Fruit fly (Drosophila melanogaster) whole organism, embryonic: Measurements from ENCODE around the gene CG42852.

Source experiments
- B-H2 ChIP-seq: fragments of 200-800 bp; sonication (Bioruptor generic); optimal IDR thresholded peaks from 2 replicates; lab custom pipeline; 2018; ENCODE audit warnings: missing biosample characterization, mild to moderate bottlenecking, missing genetic modification characterization
- C15 ChIP-seq: fragments of 200-800 bp; sonication (Bioruptor generic); IDR thresholded peaks from 3 replicates; pipeline ENCODE4 v1.3.6; 2022; ENCODE audit warnings: missing biosample characterization, missing genetic modification characterization
- CG10431 ChIP-seq: fragments of 200-800 bp; sonication (Bioruptor generic); optimal IDR thresholded peaks from 3 replicates; lab custom pipeline; 2018; ENCODE audit warnings: missing biosample characterization, mild to moderate bottlenecking, missing genetic modification characterization
- CG10462 ChIP-seq: fragments of 200-800 bp; sonication (Bioruptor generic); optimal IDR thresholded peaks from 2 replicates; lab custom pipeline; 2016; ENCODE audit warnings: missing biosample characterization, missing genetic modification characterization
- CG11247 ChIP-seq: fragments of 200-800 bp; sonication (Bioruptor generic); IDR thresholded peaks from 2 replicates; pipeline ENCODE4 v1.3.6; 2022; ENCODE audit warnings: missing biosample characterization, missing genetic modification characterization
- CG11456 ChIP-seq: fragments of 200-800 bp; sonication (Bioruptor generic); IDR thresholded peaks from 3 replicates; pipeline ENCODE4 v1.3.6; 2022; ENCODE audit warnings: missing biosample characterization, missing genetic modification characterization
- CG14050 ChIP-seq: fragments of 200-800 bp; sonication (Bioruptor generic); IDR thresholded peaks from 3 replicates; pipeline ENCODE4 v1.3.6; 2022; ENCODE audit warnings: missing biosample characterization, missing genetic modification characterization
- CG15269 ChIP-seq: fragments of 200-800 bp; sonication (Bioruptor generic); optimal IDR thresholded peaks from 2 replicates; lab custom pipeline; 2018; ENCODE audit warnings: missing biosample characterization, mild to moderate bottlenecking, missing genetic modification characterization, moderate library complexity
- CG17829 ChIP-seq: fragments of 200-800 bp; optimal IDR thresholded peaks from 2 replicates; lab custom pipeline; 2019; ENCODE audit warnings: missing biosample characterization, mild to moderate bottlenecking, missing genetic modification characterization, moderate library complexity
- CG1792 ChIP-seq: fragments of 200-800 bp; sonication (Bioruptor generic); optimal IDR thresholded peaks from 2 replicates; lab custom pipeline; 2016; ENCODE audit warnings: missing biosample characterization, missing genetic modification characterization
- CG2712 ChIP-seq: fragments of 200-800 bp; optimal IDR thresholded peaks from 3 replicates; lab custom pipeline; 2019; ENCODE audit warnings: missing biosample characterization, mild to moderate bottlenecking, missing genetic modification characterization, moderate library complexity
- CG3163 ChIP-seq: fragments of 200-800 bp; sonication (Bioruptor generic); optimal IDR thresholded peaks from 3 replicates; lab custom pipeline; 2016; ENCODE audit warnings: missing biosample characterization, missing genetic modification characterization
- CG3281 ChIP-seq: fragments of 200-800 bp; sonication (Bioruptor generic); optimal IDR thresholded peaks from 3 replicates; lab custom pipeline; 2017; ENCODE audit warnings: missing biosample characterization, mild to moderate bottlenecking, missing genetic modification characterization
- CG3995 ChIP-seq: fragments of 200-800 bp; sonication (Bioruptor generic); optimal IDR thresholded peaks from 3 replicates; lab custom pipeline; 2016; ENCODE audit warnings: missing biosample characterization, missing genetic modification characterization
- CG4707 ChIP-seq: fragments of 200-800 bp; sonication (Bioruptor generic); optimal IDR thresholded peaks from 2 replicates; lab custom pipeline; 2018; ENCODE audit warnings: missing biosample characterization, mild to moderate bottlenecking, missing genetic modification characterization, moderate library complexity
- CG4730 ChIP-seq: fragments of 200-800 bp; sonication (Bioruptor generic); IDR thresholded peaks from 2 replicates; pipeline ENCODE4 v1.3.6; 2022; ENCODE audit warnings: missing biosample characterization, missing genetic modification characterization
- CG6854 ChIP-seq: fragments of 200-800 bp; sonication (Bioruptor generic); optimal IDR thresholded peaks from 3 replicates; lab custom pipeline; 2017; ENCODE audit warnings: missing biosample characterization, mild to moderate bottlenecking, missing genetic modification characterization
- CG7357 ChIP-seq: fragments of 200-800 bp; sonication (Bioruptor generic); IDR thresholded peaks from 3 replicates; pipeline ENCODE4 v1.3.6; 2022; ENCODE audit warnings: missing biosample characterization, missing genetic modification characterization
- CG7786 ChIP-seq: fragments of 200-800 bp; sonication (Bioruptor generic); optimal IDR thresholded peaks from 2 replicates; lab custom pipeline; 2016; ENCODE audit warnings: missing biosample characterization, missing genetic modification characterization
- CG8281 ChIP-seq: fragments of 200-800 bp; sonication (Bioruptor generic); optimal IDR thresholded peaks from 2 replicates; lab custom pipeline; 2018; ENCODE audit warnings: missing biosample characterization, mild to moderate bottlenecking, missing genetic modification characterization, moderate library complexity
- CG9797 ChIP-seq: fragments of 200-800 bp; sonication (Bioruptor generic); optimal IDR thresholded peaks from 3 replicates; lab custom pipeline; 2018; ENCODE audit warnings: missing biosample characterization, mild to moderate bottlenecking, missing genetic modification characterization
- CkIIα-i1 ChIP-seq: fragments of 200-800 bp; sonication (Bioruptor generic); IDR thresholded peaks from 2 replicates; pipeline ENCODE4 v1.3.6; 2022; ENCODE audit warnings: missing biosample characterization, missing genetic modification characterization
- Dbx ChIP-seq: fragments of 200-800 bp; sonication (Bioruptor generic); IDR thresholded peaks from 3 replicates; pipeline ENCODE4 v1.3.6; 2022; ENCODE audit warnings: missing biosample characterization, missing genetic modification characterization
- Doc3 ChIP-seq: fragments of 200-800 bp; sonication (Bioruptor generic); IDR thresholded peaks from 3 replicates; pipeline ENCODE4 v1.3.6; 2022; ENCODE audit warnings: missing biosample characterization, missing genetic modification characterization; ENCODE audit not compliant: partially characterized antibody
- ERR ChIP-seq: fragments of 200-800 bp; sonication (Bioruptor generic); optimal IDR thresholded peaks from 2 replicates; lab custom pipeline; 2016; ENCODE audit warnings: missing biosample characterization, missing genetic modification characterization
- Fer3 ChIP-seq: fragments of 200-800 bp; sonication (Bioruptor generic); optimal IDR thresholded peaks from 2 replicates; lab custom pipeline; 2018; ENCODE audit warnings: missing biosample characterization, mild to moderate bottlenecking, missing genetic modification characterization, moderate library complexity
- GATAe ChIP-seq: fragments of 200-800 bp; sonication (Bioruptor generic); conservative IDR thresholded peaks from 2 replicates; pipeline ENCODE4 v1.3.6; 2022; ENCODE audit warnings: missing biosample characterization, missing genetic modification characterization
- HLH4C ChIP-seq: fragments of 200-800 bp; sonication (Bioruptor generic); IDR thresholded peaks from 3 replicates; pipeline ENCODE4 v1.3.6; 2022; ENCODE audit warnings: missing biosample characterization, missing genetic modification characterization; ENCODE audit not compliant: partially characterized antibody
- HLH54F ChIP-seq: fragments of 200-800 bp; sonication (Bioruptor generic); optimal IDR thresholded peaks from 3 replicates; lab custom pipeline; 2016; ENCODE audit warnings: missing biosample characterization, missing genetic modification characterization
- Lim3 ChIP-seq: fragments of 200-800 bp; sonication (Bioruptor generic); IDR thresholded peaks from 2 replicates; pipeline ENCODE4 v1.3.6; 2022; ENCODE audit warnings: missing biosample characterization, missing genetic modification characterization
- MESR4 ChIP-seq: fragments of 200-800 bp; sonication (Bioruptor generic); optimal IDR thresholded peaks from 2 replicates; lab custom pipeline; 2018; ENCODE audit warnings: missing biosample characterization, mild to moderate bottlenecking, missing genetic modification characterization, moderate library complexity
- Myb ChIP-seq: fragments of 200-800 bp; sonication (Bioruptor generic); optimal IDR thresholded peaks from 2 replicates; lab custom pipeline; 2016; ENCODE audit warnings: missing biosample characterization, missing genetic modification characterization
- Poxn ChIP-seq: fragments of 200-800 bp; sonication (Bioruptor generic); IDR thresholded peaks from 2 replicates; pipeline ENCODE4 v1.3.6; 2022; ENCODE audit warnings: missing biosample characterization, missing genetic modification characterization
- Taf1 ChIP-seq: fragments of 200-800 bp; sonication (Bioruptor generic); IDR thresholded peaks from 2 replicates; pipeline ENCODE4 v1.3.6; 2022; ENCODE audit warnings: missing biosample characterization, missing genetic modification characterization
- YL-1 ChIP-seq: fragments of 200-800 bp; sonication (Bioruptor generic); optimal IDR thresholded peaks from 3 replicates; lab custom pipeline; 2017; ENCODE audit warnings: missing biosample characterization, mild to moderate bottlenecking, missing genetic modification characterization
- amos ChIP-seq: fragments of 200-800 bp; sonication (Bioruptor generic); IDR thresholded peaks from 2 replicates; pipeline ENCODE4 v1.3.6; 2022; ENCODE audit warnings: missing biosample characterization, missing genetic modification characterization; ENCODE audit not compliant: partially characterized antibody
- ase ChIP-seq: fragments of 200-800 bp; sonication (Bioruptor generic); IDR thresholded peaks from 3 replicates; pipeline ENCODE4 v1.3.6; 2022; ENCODE audit warnings: missing biosample characterization, missing genetic modification characterization
- chif ChIP-seq, 2 experiments: fragments of 200-800 bp; sonication (Bioruptor generic); optimal IDR thresholded peaks; 3 replicates each; lab custom pipeline; 2016; ENCODE audit warnings: missing biosample characterization in 2 of 2, missing genetic modification characterization in 2 of 2
- emc ChIP-seq: fragments of 200-800 bp; sonication (Bioruptor generic); optimal IDR thresholded peaks from 2 replicates; lab custom pipeline; 2016; ENCODE audit warnings: missing biosample characterization, missing genetic modification characterization
- exex ChIP-seq: fragments of 200-800 bp; sonication (Bioruptor generic); optimal IDR thresholded peaks from 4 replicates; lab custom pipeline; 2018; ENCODE audit warnings: missing biosample characterization, mild to moderate bottlenecking, missing genetic modification characterization, moderate library complexity
- gce ChIP-seq: fragments of 200-800 bp; sonication (Bioruptor generic); IDR thresholded peaks from 3 replicates; pipeline ENCODE4 v1.3.6; 2022; ENCODE audit warnings: missing biosample characterization, missing genetic modification characterization
- insv ChIP-seq, 2 experiments: fragments of 200-800 bp; sonication (Bioruptor generic); optimal IDR thresholded peaks; 3 replicates each; lab custom pipeline; 2016 to 2018; ENCODE audit warnings: missing biosample characterization in 2 of 2, missing genetic modification characterization in 2 of 2
- jing ChIP-seq: fragments of 200-800 bp; sonication (Bioruptor generic); optimal IDR thresholded peaks from 2 replicates; lab custom pipeline; 2018; ENCODE audit warnings: missing biosample characterization, mild to moderate bottlenecking, missing genetic modification characterization
- lola ChIP-seq, 3 experiments: fragments of >200 bp in 2 of 3; fragments of 200-800 bp in 1 of 3; sonication (Bioruptor generic) in 1 of 3; optimal IDR thresholded peaks; 2 replicates each; lab custom pipeline; 2017 to 2019; ENCODE audit warnings: missing biosample characterization in 3 of 3, missing genetic modification characterization in 3 of 3, mild to moderate bottlenecking in 1 of 3, moderate library complexity in 1 of 3
- lov ChIP-seq, 2 experiments: fragments of 200-800 bp in 1 of 2; fragments of >200 bp in 1 of 2; sonication (Bioruptor generic) in 1 of 2; IDR thresholded peaks in 1 of 2; optimal IDR thresholded peaks in 1 of 2; 2 replicates in 1 of 2; 3 replicates in 1 of 2; pipeline versions ENCODE4 v1.3.6 to Lab custom; 2017 to 2022; ENCODE audit warnings: missing biosample characterization in 1 of 2, missing genetic modification characterization in 1 of 2
- nau ChIP-seq: fragments of 200-800 bp; sonication (Bioruptor generic); optimal IDR thresholded peaks from 3 replicates; lab custom pipeline; 2017; ENCODE audit warnings: missing biosample characterization, mild to moderate bottlenecking, missing genetic modification characterization, missing genetic modification reagents
- scrt ChIP-seq: fragments of 200-800 bp; sonication (Bioruptor generic); optimal IDR thresholded peaks from 2 replicates; lab custom pipeline; 2018; ENCODE audit warnings: missing biosample characterization, mild to moderate bottlenecking, missing genetic modification characterization, moderate library complexity
- sens-2 ChIP-seq: fragments of 200-800 bp; sonication (Bioruptor generic); IDR thresholded peaks from 2 replicates; pipeline ENCODE4 v1.3.6; 2022; ENCODE audit warnings: missing biosample characterization, missing genetic modification characterization
- tin ChIP-seq: fragments of 200-800 bp; sonication (Bioruptor generic); optimal IDR thresholded peaks from 3 replicates; lab custom pipeline; 2016; ENCODE audit warnings: missing biosample characterization, missing genetic modification characterization
- twi ChIP-seq: fragments of 200-800 bp; optimal IDR thresholded peaks from 2 replicates; lab custom pipeline; 2019; ENCODE audit warnings: missing biosample characterization, mild to moderate bottlenecking, missing genetic modification characterization, moderate library complexity
- zf30C ChIP-seq: fragments of 200-800 bp; sonication (Bioruptor generic); optimal IDR thresholded peaks from 3 replicates; lab custom pipeline; 2018; ENCODE audit warnings: missing biosample characterization, mild to moderate bottlenecking, missing genetic modification characterization

CG42852 gene

dm6 chr3L:16760274-16760673 is 5.0 kb downstream of the CG42852 start (continued):
- no peak for TF ChIP-seq emc
- no peak for TF ChIP-seq Myb (GFP tag; lab: Kevin White, UChicago)
- no peak for TF ChIP-seq CG3995 (GFP tag; lab: Kevin White, UChicago)
- TF ChIP-seq CG10431 (GFP tag; lab: Kevin White, UChicago), result no peak
- no peak for TF ChIP-seq MESR4 (GFP tag; lab: Kevin White, UChicago)
- TF ChIP-seq Dbx, result no peak
- no peak for TF ChIP-seq sens-2 (GFP tag; lab: Robert Waterston, UW)
- TF ChIP-seq Doc3 (GFP tag; lab: Robert Waterston, UW), result no peak
- peak; percentile 5 for TF ChIP-seq Fer3 (tag; lab: Kevin White, UChicago)
- no peak for TF ChIP-seq HLH4C
- no peak for TF ChIP-seq CG3163
- no peak for TF ChIP-seq YL-1 (GFP tag; lab: Kevin White, UChicago)
- no peak for TF ChIP-seq CG14050 (GFP tag; lab: Robert Waterston, UW)
- TF ChIP-seq CG1792, result no peak
- TF ChIP-seq gce (GFP tag; lab: Robert Waterston, UW), result no peak
- no peak for TF ChIP-seq tin (GFP tag; lab: Kevin White, UChicago)
- TF ChIP-seq CG7786 (GFP tag; lab: Kevin White, UChicago), result no peak
- TF ChIP-seq nau (GFP tag; lab: Kevin White, UChicago), result no peak
- TF ChIP-seq CG7357 (GFP tag; lab: Robert Waterston, UW), result no peak
- TF ChIP-seq insv (GFP tag; optimal IDR thresholded peaks at IDR 0.05; lab: Kevin White, UChicago), result no peak
- TF ChIP-seq CG11456 (GFP tag; lab: Robert Waterston, UW), result no peak
- TF ChIP-seq CG3281 (GFP tag; lab: Kevin White, UChicago), result no peak
- no peak for TF ChIP-seq exex (tag; lab: Kevin White, UChicago)
- no peak for TF ChIP-seq B-H2 (GFP tag; lab: Kevin White, UChicago)
- no peak for TF ChIP-seq Poxn (GFP tag; lab: Robert Waterston, UW)
- TF ChIP-seq CG8281 (tag; lab: Kevin White, UChicago), result no peak
- TF ChIP-seq zf30C, result no peak
- no peak for TF ChIP-seq Lim3 (GFP tag; lab: Robert Waterston, UW)
- no peak for TF ChIP-seq scrt (GFP tag; lab: Kevin White, UChicago)
- TF ChIP-seq twi (tag; lab: Kevin White, UChicago), result no peak
- no peak for TF ChIP-seq amos (GFP tag; lab: Robert Waterston, UW)
- no peak for TF ChIP-seq CG4707
- no peak for TF ChIP-seq ERR (GFP tag; lab: Kevin White, UChicago)
- no peak for TF ChIP-seq ase (GFP tag; lab: Robert Waterston, UW)
- peak; percentile 14 for TF ChIP-seq CG17829 (tag; lab: Kevin White, UChicago)
- TF ChIP-seq lola (GFP tag; optimal IDR thresholded peaks at IDR 0.05; lab: Kevin White, UChicago), result peak in 1 of 3 experiments; percentile 55
- no peak for TF ChIP-seq CG6854
- no peak for TF ChIP-seq lov (optimal IDR thresholded peaks at IDR 0.05; lab: Kevin White, UChicago)
- no peak for TF ChIP-seq lov (GFP tag; IDR thresholded peaks at IDR 0.05; lab: Robert Waterston, UW)
- peak; percentile 38 to 62 for TF ChIP-seq chif (GFP tag; optimal IDR thresholded peaks at IDR 0.05; lab: Kevin White, UChicago)
- no peak for TF ChIP-seq HLH54F (GFP tag; lab: Kevin White, UChicago)
- no peak for TF ChIP-seq GATAe
- TF ChIP-seq CG2712, result peak; percentile 51
- no peak for TF ChIP-seq CG11247 (GFP tag; lab: Robert Waterston, UW)
- no peak for TF ChIP-seq CG10462 (GFP tag; lab: Kevin White, UChicago)
- no peak for TF ChIP-seq C15
- peak; percentile 32 for TF ChIP-seq CG15269 (tag; lab: Kevin White, UChicago)
- TF ChIP-seq jing (GFP tag; lab: Kevin White, UChicago), result peak; percentile 18
- no peak for TF ChIP-seq CG9797 (GFP tag; lab: Kevin White, UChicago)
- no peak for TF ChIP-seq CkIIα-i1 (GFP tag; lab: Robert Waterston, UW)
- TF ChIP-seq CG4730 (GFP tag; lab: Robert Waterston, UW), result no peak
- no peak for TF ChIP-seq Taf1 (GFP tag; lab: Robert Waterston, UW)
